Worm (Caenorhabditis elegans): ENCODE results near the gene C31E10.11.

C31E10.11 gene

ce11 chrX:13945524-13945923, 45.1 kb downstream of the C31E10.11 start (continued):
- TF ChIP-seq mef-2 (tag; optimal IDR thresholded peaks at IDR 0.05), result no peak
- TF ChIP-seq nhr-90 (tag; optimal IDR thresholded peaks at IDR 0.05; ENCODE audit: poor library complexity), result no peak
- TF ChIP-seq nhr-20 (tag; optimal IDR thresholded peaks at IDR 0.05), result peak; percentile 17

ce11 chrX:13945090-13945489, 45.5 kb downstream of the C31E10.11 start:
- TF ChIP-seq C04F5.9 (tag; optimal IDR thresholded peaks at IDR 0.05) (no peak), lin-13 (GFP tag; optimal IDR thresholded peaks at IDR 0.05) (no peak), pag-3 (tag; optimal IDR thresholded peaks at IDR 0.05; ENCODE audit: borderline replicate concordance, insufficient read depth) (no peak), lin-35 (GFP tag; optimal IDR thresholded peaks at IDR 0.05) (no peak), nhr-76 (tag; optimal IDR thresholded peaks at IDR 0.05) (no peak), snpc-4 (tag; optimal IDR thresholded peaks at IDR 0.05) (no peak), nhr-71 (tag; optimal IDR thresholded peaks at IDR 0.05) (no peak), dsc-1 (tag; optimal IDR thresholded peaks at IDR 0.05) (no peak), nhr-237 (tag; optimal IDR thresholded peaks at IDR 0.05) (no peak), ceh-82 (tag; optimal IDR thresholded peaks at IDR 0.05) (no peak), hlh-4 (tag; optimal IDR thresholded peaks at IDR 0.05) (no peak), nhr-12 (tag; optimal IDR thresholded peaks at IDR 0.05) (no peak), nhr-11 (tag; optimal IDR thresholded peaks at IDR 0.05) (no peak), fos-1 (tag; optimal IDR thresholded peaks at IDR 0.05) (no peak), lin-15B (tag; optimal IDR thresholded peaks at IDR 0.05) (no peak), ztf-4 (tag; optimal IDR thresholded peaks at IDR 0.05) (no peak), xbp-1 (tag; optimal IDR thresholded peaks at IDR 0.05) (no peak), isw-1 (GFP tag; IDR thresholded peaks at IDR 0.05) (no peak)

- TF ChIP-seq efl-1 (optimal IDR thresholded peaks at IDR 0.05) (no peak), efl-1 (GFP tag; optimal IDR thresholded peaks at IDR 0.05 in 1 of 2) (peak in 1 of 2 experiments; percentile 78), sup-37 (GFP tag; optimal IDR thresholded peaks at IDR 0.05) (no peak)
Observed at ce11 chrX:13944184-13944583, 46.4 kb downstream of the C31E10.11 start.

DNA sequence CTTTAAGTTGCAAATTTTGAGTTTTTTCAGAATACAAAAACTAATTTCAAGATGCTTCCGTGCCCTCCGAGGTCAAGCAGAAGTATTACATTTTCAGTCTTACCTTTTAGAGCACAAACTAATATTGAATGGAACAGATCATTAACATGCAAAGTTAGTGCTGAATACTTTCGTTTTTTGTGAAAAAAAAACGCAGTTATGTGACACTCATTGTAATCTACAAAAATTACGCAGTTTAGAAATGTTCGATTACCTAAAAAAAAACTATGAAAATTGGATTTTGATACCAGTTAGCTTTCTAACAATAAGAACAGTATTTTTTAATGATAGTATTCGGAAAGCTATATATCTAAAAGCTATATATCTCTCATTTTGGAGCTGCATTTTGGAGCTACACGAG, 48.7 kb downstream of the C31E10.11 start:
- TF ChIP-seq hlh-4 (tag; optimal IDR thresholded peaks at IDR 0.05) (no peak), xbp-1 (tag; optimal IDR thresholded peaks at IDR 0.05) (no peak), nhr-237 (tag; optimal IDR thresholded peaks at IDR 0.05) (no peak)

DNA sequence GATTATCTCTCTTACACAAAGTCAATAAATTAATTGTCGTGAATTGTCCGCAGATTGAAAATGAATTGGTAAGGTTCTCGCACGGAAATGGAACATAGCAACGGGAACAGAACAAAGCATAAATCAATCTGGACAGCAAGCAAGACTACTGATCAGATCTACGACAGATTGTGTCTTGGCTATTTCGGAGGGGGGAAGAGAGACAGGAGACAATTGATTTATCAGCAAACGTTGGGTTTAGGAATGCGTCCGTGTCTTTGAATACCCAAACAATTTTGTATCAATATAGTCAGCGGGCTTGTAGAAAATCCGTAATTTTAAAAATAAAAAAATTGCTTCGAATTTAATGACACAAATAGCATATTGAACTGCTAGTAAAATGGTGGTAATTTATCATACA, 49.3 kb downstream of the C31E10.11 start:
- TF ChIP-seq zag-1 (tag; optimal IDR thresholded peaks at IDR 0.05), result no peak
- TF ChIP-seq swsn-7 (tag; optimal IDR thresholded peaks at IDR 0.05), result no peak
- TF ChIP-seq pqm-1 (tag; optimal IDR thresholded peaks at IDR 0.05), result no peak
- no peak for TF ChIP-seq ets-5 (GFP tag; IDR thresholded peaks at IDR 0.05)
- TF ChIP-seq dpl-1 (GFP tag; optimal IDR thresholded peaks at IDR 0.05), result no peak
- peak; percentile 58 for TF ChIP-seq nhr-90 (tag; optimal IDR thresholded peaks at IDR 0.05; ENCODE audit: poor library complexity)
- no peak for TF ChIP-seq nhr-12 (tag; optimal IDR thresholded peaks at IDR 0.05)
- peak; percentile 51 for TF ChIP-seq blmp-1 (tag; optimal IDR thresholded peaks at IDR 0.05)
- TF ChIP-seq nhr-77 (tag; optimal IDR thresholded peaks at IDR 0.05), result no peak
- TF ChIP-seq lin-39 (tag; optimal IDR thresholded peaks at IDR 0.05), result no peak
- peak in 1 of 2 experiments; percentile 29 for TF ChIP-seq lin-35 (GFP tag; optimal IDR thresholded peaks at IDR 0.05)
- TF ChIP-seq fkh-8 (tag; optimal IDR thresholded peaks at IDR 0.05), result no peak
- TF ChIP-seq mef-2 (tag; optimal IDR thresholded peaks at IDR 0.05), result no peak
- TF ChIP-seq jun-1 (tag; optimal IDR thresholded peaks at IDR 0.05), result no peak
- TF ChIP-seq unc-130 (tag; optimal IDR thresholded peaks at IDR 0.05), result no peak
- TF ChIP-seq nhr-19 (GFP tag; conservative IDR thresholded peaks at IDR 0.05), result no peak; the same call in 1 of the 2 replicates
- TF ChIP-seq ama-1 (optimal IDR thresholded peaks at IDR 0.05), result no peak
- TF ChIP-seq ceh-63 (GFP tag; optimal IDR thresholded peaks at IDR 0.05), result no peak
- peak; percentile 10 for TF ChIP-seq irx-1 (tag; optimal IDR thresholded peaks at IDR 0.05)
- TF ChIP-seq mdl-1 (tag; optimal IDR thresholded peaks at IDR 0.05), result peak in 1 of 2 experiments; percentile 24
- peak; percentile 3 for TF ChIP-seq snu-23 (GFP tag; optimal IDR thresholded peaks at IDR 0.05)
- no peak for TF ChIP-seq C16A3.4 (tag; optimal IDR thresholded peaks at IDR 0.05)
- TF ChIP-seq grh-1 (GFP tag; IDR thresholded peaks at IDR 0.05), result no peak
- no peak for TF ChIP-seq ceh-82 (tag; optimal IDR thresholded peaks at IDR 0.05)
- no peak for TF ChIP-seq ces-1 (GFP tag; optimal IDR thresholded peaks at IDR 0.05)
- TF ChIP-seq lin-15B (tag; optimal IDR thresholded peaks at IDR 0.05), result no peak
- TF ChIP-seq zip-4 (GFP tag; optimal IDR thresholded peaks at IDR 0.05), result no peak
- TF ChIP-seq skn-1 (tag; optimal IDR thresholded peaks at IDR 0.05), result no peak
- TF ChIP-seq unc-30 (tag; optimal IDR thresholded peaks at IDR 0.05), result no peak

Measured in whole organism, L1 larva.